Worm (Caenorhabditis elegans): ENCODE measurements around the gene C03B1.2.

DNA sequence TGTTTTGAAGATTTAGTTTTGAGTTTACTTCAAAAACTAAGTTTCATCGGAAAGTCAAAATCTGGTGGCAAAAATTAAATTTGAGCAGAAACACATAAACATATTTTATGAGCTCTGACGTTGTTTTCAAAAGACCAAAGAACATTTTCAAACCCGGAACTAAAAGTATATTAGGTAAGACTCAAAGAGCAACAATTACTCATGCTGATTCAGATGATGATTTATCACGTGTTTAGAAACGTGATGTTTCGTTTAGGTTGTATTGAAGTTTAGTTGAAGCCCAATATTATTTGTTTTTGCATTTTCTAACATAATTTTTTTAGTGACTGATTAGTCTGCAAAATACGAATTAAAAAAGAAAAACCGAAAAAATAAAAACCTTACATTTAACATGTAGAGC is 16.1 kb upstream of the C03B1.2 start:
- TF ChIP-seq eyg-1 (tag; optimal IDR thresholded peaks at IDR 0.05) (no peak), ceh-14 (tag; optimal IDR thresholded peaks at IDR 0.05) (no peak), hlh-30 (tag; optimal IDR thresholded peaks at IDR 0.05; ENCODE audit: insufficient read depth) (no peak), hlh-8 (tag; optimal IDR thresholded peaks at IDR 0.05) (no peak)
